Fruit fly (Drosophila melanogaster) whole organism, embryonic: ENCODE measurements around the gene lectin-37Db.

ENCODE experiments used
- B-H2 ChIP-seq: fragments of 200-800 bp; sonication (Bioruptor generic); optimal IDR thresholded peaks from 2 replicates; lab custom pipeline; 2018; ENCODE audit warnings: missing biosample characterization, mild to moderate bottlenecking, missing genetic modification characterization
- CG12744 ChIP-seq: fragments of 200-800 bp; sonication (Bioruptor generic); optimal IDR thresholded peaks from 2 replicates; lab custom pipeline; 2016; ENCODE audit warnings: missing biosample characterization, missing genetic modification characterization
- CG12769 ChIP-seq: fragments of 200-800 bp; sonication (Bioruptor generic); optimal IDR thresholded peaks from 2 replicates; lab custom pipeline; 2019; ENCODE audit warnings: missing biosample characterization, mild to moderate bottlenecking, missing genetic modification characterization, moderate library complexity
- CG13123 ChIP-seq: fragments of 200-800 bp; sonication (Bioruptor generic); optimal IDR thresholded peaks from 2 replicates; lab custom pipeline; 2016; ENCODE audit warnings: missing biosample characterization, missing genetic modification characterization
- CG13775 ChIP-seq: fragments of 200-800 bp; sonication (Bioruptor generic); optimal IDR thresholded peaks from 3 replicates; lab custom pipeline; 2017; ENCODE audit warnings: missing biosample characterization, mild to moderate bottlenecking, missing genetic modification characterization
- CG15601 ChIP-seq: fragments of 200-800 bp; sonication (Bioruptor generic); optimal IDR thresholded peaks from 3 replicates; lab custom pipeline; 2019; ENCODE audit warnings: missing biosample characterization, mild to moderate bottlenecking, missing genetic modification characterization, moderate library complexity
- CG1602 ChIP-seq: fragments of 200-800 bp; sonication (Bioruptor generic); optimal IDR thresholded peaks from 3 replicates; lab custom pipeline; 2016; ENCODE audit warnings: missing biosample characterization, missing genetic modification characterization
- CG17612 ChIP-seq: fragments of 200-800 bp; sonication (Bioruptor generic); IDR thresholded peaks from 2 replicates; pipeline ENCODE4 v1.3.6; 2022; ENCODE audit warnings: missing biosample characterization, missing genetic modification characterization
- CG2129 ChIP-seq: fragments of 200-800 bp; sonication (Bioruptor generic); IDR thresholded peaks from 2 replicates; pipeline ENCODE4 v1.3.6; 2022; ENCODE audit warnings: missing biosample characterization, missing genetic modification characterization; ENCODE audit not compliant: partially characterized antibody
- CG3065 ChIP-seq: fragments of 200-800 bp; sonication (Bioruptor generic); optimal IDR thresholded peaks from 2 replicates; lab custom pipeline; 2016; ENCODE audit warnings: missing biosample characterization, missing genetic modification characterization
- CG31441 ChIP-seq: fragments of 200-800 bp; sonication (Bioruptor generic); IDR thresholded peaks from 2 replicates; pipeline ENCODE4 v1.3.6; 2022; ENCODE audit warnings: missing biosample characterization, missing genetic modification characterization
- CG3281 ChIP-seq: fragments of 200-800 bp; sonication (Bioruptor generic); optimal IDR thresholded peaks from 3 replicates; lab custom pipeline; 2017; ENCODE audit warnings: missing biosample characterization, mild to moderate bottlenecking, missing genetic modification characterization
- CG34422 ChIP-seq: fragments of 200-800 bp; sonication (Bioruptor generic); IDR thresholded peaks from 3 replicates; pipeline ENCODE4 v1.3.6; 2022; ENCODE audit warnings: missing biosample characterization, missing genetic modification characterization
- CG3995 ChIP-seq: fragments of 200-800 bp; sonication (Bioruptor generic); optimal IDR thresholded peaks from 3 replicates; lab custom pipeline; 2016; ENCODE audit warnings: missing biosample characterization, missing genetic modification characterization
- CG4328 ChIP-seq: fragments of 200-800 bp; sonication (Bioruptor generic); optimal IDR thresholded peaks from 3 replicates; lab custom pipeline; 2017; ENCODE audit warnings: missing biosample characterization, missing genetic modification reagents, missing genetic modification characterization
- CG5245 ChIP-seq: fragments of 200-800 bp; sonication (Bioruptor generic); optimal IDR thresholded peaks from 3 replicates; lab custom pipeline; 2016; ENCODE audit warnings: missing biosample characterization, missing genetic modification characterization
- CG7745 ChIP-seq: fragments of 200-800 bp; sonication (Bioruptor generic); optimal IDR thresholded peaks from 2 replicates; lab custom pipeline; 2018; ENCODE audit warnings: missing biosample characterization, mild to moderate bottlenecking, missing genetic modification characterization, moderate library complexity
- CG7963 ChIP-seq: fragments of 200-800 bp; sonication (Bioruptor generic); IDR thresholded peaks from 3 replicates; pipeline ENCODE4 v1.3.6; 2022; ENCODE audit warnings: missing biosample characterization, missing genetic modification characterization; ENCODE audit not compliant: partially characterized antibody
- CG7987 ChIP-seq: fragments of 200-800 bp; sonication (Bioruptor generic); optimal IDR thresholded peaks from 2 replicates; lab custom pipeline; 2018; ENCODE audit warnings: missing biosample characterization, mild to moderate bottlenecking, missing genetic modification characterization, moderate library complexity
- Ets65A ChIP-seq: fragments of 200-800 bp; sonication (Bioruptor generic); peaks from one replicate; lab custom pipeline; 2016; ENCODE audit warnings: missing biosample characterization, missing genetic modification characterization
- HLH3B ChIP-seq: fragments of 200-800 bp; sonication (Bioruptor generic); IDR thresholded peaks from 2 replicates; pipeline ENCODE4 v1.3.6; 2022; ENCODE audit warnings: missing biosample characterization, missing genetic modification characterization
- HLH54F ChIP-seq: fragments of 200-800 bp; sonication (Bioruptor generic); optimal IDR thresholded peaks from 3 replicates; lab custom pipeline; 2016; ENCODE audit warnings: missing biosample characterization, missing genetic modification characterization
- Hand ChIP-seq: fragments of 200-800 bp; sonication (Bioruptor generic); optimal IDR thresholded peaks from 2 replicates; lab custom pipeline; 2017; ENCODE audit warnings: mild to moderate bottlenecking, missing biosample characterization, missing genetic modification reagents, missing genetic modification characterization
- HmgZ ChIP-seq: fragments of 200-800 bp; sonication (Bioruptor generic); optimal IDR thresholded peaks from 2 replicates; lab custom pipeline; 2018; ENCODE audit warnings: missing biosample characterization, mild to moderate bottlenecking, missing genetic modification characterization
- Lim3 ChIP-seq: fragments of 200-800 bp; sonication (Bioruptor generic); IDR thresholded peaks from 2 replicates; pipeline ENCODE4 v1.3.6; 2022; ENCODE audit warnings: missing biosample characterization, missing genetic modification characterization
- MESR4 ChIP-seq: fragments of 200-800 bp; sonication (Bioruptor generic); optimal IDR thresholded peaks from 2 replicates; lab custom pipeline; 2018; ENCODE audit warnings: missing biosample characterization, mild to moderate bottlenecking, missing genetic modification characterization, moderate library complexity
- NC2β ChIP-seq: fragments of 200-800 bp; sonication (Bioruptor generic); optimal IDR thresholded peaks from 2 replicates; lab custom pipeline; 2016; ENCODE audit warnings: missing biosample characterization, missing genetic modification characterization
- Usf ChIP-seq: fragments of 200-800 bp; sonication (Bioruptor generic); optimal IDR thresholded peaks from 2 replicates; lab custom pipeline; 2017; ENCODE audit warnings: missing genotype, missing biosample characterization, missing genetic modification characterization
- Xbp1 ChIP-seq: fragments of 200-800 bp; sonication (Bioruptor generic); optimal IDR thresholded peaks from 3 replicates; lab custom pipeline; 2016; ENCODE audit warnings: missing biosample characterization, mild to moderate bottlenecking, missing genetic modification characterization
- bbx ChIP-seq: fragments of 200-800 bp; sonication (Bioruptor generic); IDR thresholded peaks from 2 replicates; pipeline ENCODE4 v1.3.6; 2022; ENCODE audit warnings: missing biosample characterization, missing genetic modification characterization; ENCODE audit not compliant: partially characterized antibody
- br ChIP-seq: fragments of >200 bp; optimal IDR thresholded peaks from 2 replicates; lab custom pipeline; 2017
- disco-r ChIP-seq: fragments of 200-800 bp; sonication (Bioruptor generic); optimal IDR thresholded peaks from 2 replicates; lab custom pipeline; 2016; ENCODE audit warnings: missing biosample characterization, missing genetic modification characterization
- dm ChIP-seq: fragments of 200-800 bp; sonication (Bioruptor generic); optimal IDR thresholded peaks from 3 replicates; lab custom pipeline; 2016; ENCODE audit warnings: missing biosample characterization, missing genetic modification characterization
- dysf ChIP-seq: fragments of 200-800 bp; sonication (Bioruptor generic); IDR thresholded peaks from 3 replicates; pipeline ENCODE4 v1.3.6; 2022; ENCODE audit warnings: missing biosample characterization, missing genetic modification characterization
- ems ChIP-seq: fragments of 200-800 bp; sonication (Bioruptor generic); optimal IDR thresholded peaks from 3 replicates; lab custom pipeline; 2016; ENCODE audit warnings: missing biosample characterization, missing genetic modification characterization
- exex ChIP-seq: fragments of 200-800 bp; sonication (Bioruptor generic); optimal IDR thresholded peaks from 4 replicates; lab custom pipeline; 2018; ENCODE audit warnings: missing biosample characterization, mild to moderate bottlenecking, missing genetic modification characterization, moderate library complexity
- gro ChIP-seq: fragments of 200-800 bp; sonication (Bioruptor generic); optimal IDR thresholded peaks from 2 replicates; lab custom pipeline; 2016; ENCODE audit warnings: missing biosample characterization, missing genetic modification characterization
- ind ChIP-seq: fragments of 200-800 bp; sonication (Bioruptor generic); optimal IDR thresholded peaks from 3 replicates; lab custom pipeline; 2016; ENCODE audit warnings: missing biosample characterization, missing genetic modification characterization
- mld ChIP-seq: fragments of 200-800 bp; sonication (Bioruptor generic); IDR thresholded peaks from 3 replicates; pipeline ENCODE4 v1.3.6; 2022; ENCODE audit warnings: missing biosample characterization, missing genetic modification characterization; ENCODE audit not compliant: partially characterized antibody
- pan ChIP-seq, 4 experiments: fragments of >200 bp in 3 of 4; fragments of 200-800 bp in 1 of 4; sonication (Bioruptor generic) in 1 of 4; optimal IDR thresholded peaks in 3 of 4; IDR thresholded peaks in 1 of 4; 2 replicates each; pipeline versions ENCODE4 v1.3.6 to Lab custom; 2017 to 2022; ENCODE audit warnings: missing biosample characterization in 2 of 4, missing genetic modification characterization in 2 of 4, mixed read lengths in 1 of 4
- rib ChIP-seq: fragments of 200-800 bp; sonication (Bioruptor generic); IDR thresholded peaks from 2 replicates; pipeline ENCODE4 v1.3.6; 2022; ENCODE audit warnings: missing biosample characterization, missing genetic modification characterization
- slp2 ChIP-seq: fragments of 200-800 bp; sonication (Bioruptor generic); optimal IDR thresholded peaks from 2 replicates; lab custom pipeline; 2016; ENCODE audit warnings: missing biosample characterization, missing genetic modification characterization
- sna ChIP-seq: fragments of 200-800 bp; sonication (Bioruptor generic); IDR thresholded peaks from 2 replicates; pipeline ENCODE4 v1.3.6; 2022; ENCODE audit warnings: missing biosample characterization, missing genetic modification characterization; ENCODE audit not compliant: partially characterized antibody
- sqz ChIP-seq: fragments of 200-800 bp; sonication (Bioruptor generic); optimal IDR thresholded peaks from 3 replicates; lab custom pipeline; 2018; ENCODE audit warnings: missing biosample characterization, mild to moderate bottlenecking, missing genetic modification characterization
- stwl ChIP-seq: fragments of 200-800 bp; sonication (Bioruptor generic); optimal IDR thresholded peaks from 3 replicates; lab custom pipeline; 2018; ENCODE audit warnings: missing biosample characterization, mild to moderate bottlenecking, missing genetic modification characterization, moderate library complexity
- tna ChIP-seq: fragments of 200-800 bp; sonication (Bioruptor generic); IDR thresholded peaks from 2 replicates; pipeline ENCODE4 v1.3.6; 2022; ENCODE audit warnings: missing biosample characterization, missing genetic modification characterization; ENCODE audit not compliant: partially characterized antibody
- ttk ChIP-seq: fragments of 200-800 bp; sonication (Bioruptor generic); IDR thresholded peaks from 2 replicates; pipeline ENCODE4 v2.1.2; 2022; ENCODE audit warnings: missing biosample characterization, missing genetic modification characterization
- tup ChIP-seq: fragments of 200-800 bp; sonication (Bioruptor generic); optimal IDR thresholded peaks from 2 replicates; lab custom pipeline; 2016; ENCODE audit warnings: missing biosample characterization, mild to moderate bottlenecking, missing genetic modification characterization, moderate library complexity
- unpg ChIP-seq: fragments of 200-800 bp; sonication (Bioruptor generic); optimal IDR thresholded peaks from 3 replicates; lab custom pipeline; 2018; ENCODE audit warnings: missing biosample characterization, mild to moderate bottlenecking, missing genetic modification characterization, moderate library complexity

Gene lectin-37Db

DNA sequence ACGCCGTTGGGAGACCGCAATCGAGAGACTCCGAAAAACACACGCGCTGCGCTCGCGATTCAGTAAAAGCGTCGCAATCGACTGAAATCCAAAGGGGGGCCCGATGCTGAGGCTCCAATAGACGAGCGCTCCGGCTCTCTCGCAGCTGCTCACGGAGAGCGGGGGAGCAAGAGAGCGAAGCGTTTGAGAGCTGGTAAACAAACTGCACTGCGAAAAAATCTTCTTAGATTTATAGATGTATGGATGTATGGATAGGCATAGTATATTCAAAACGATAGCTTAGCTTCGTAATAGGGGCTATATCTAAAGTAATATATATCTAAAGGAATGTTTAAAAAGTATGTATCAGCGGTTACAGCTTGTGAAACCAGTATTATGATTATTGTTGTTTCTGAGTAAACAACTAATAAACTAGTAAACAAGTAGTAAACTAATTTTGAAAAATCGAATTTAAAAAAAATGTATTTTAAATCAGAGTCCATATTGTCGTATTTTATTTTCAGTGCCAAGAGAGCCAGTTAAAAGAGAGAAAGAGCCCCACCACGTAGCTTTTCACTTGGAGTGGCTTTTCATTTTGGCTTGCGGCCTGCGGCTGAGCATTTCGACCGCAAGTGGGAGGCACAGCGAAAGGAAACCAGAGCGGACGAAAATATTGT lies 4.7 kb downstream of the lectin-37Db start, which contains the start of the genes Alp12 and CG13085 (continued):
- TF ChIP-seq CG17612 (GFP tag; lab: Robert Waterston, UW), result peak; percentile 89
- peak; percentile 91 for TF ChIP-seq Lim3 (GFP tag; lab: Robert Waterston, UW)
- TF ChIP-seq sqz (GFP tag; lab: Kevin White, UChicago), result peak; percentile 98
- peak; percentile 98 for TF ChIP-seq CG15601
- TF ChIP-seq br (lab: Kevin White, UChicago), result no peak
- TF ChIP-seq CG12769 (tag; lab: Kevin White, UChicago), result peak; percentile 86
- peak; percentile 98 for TF ChIP-seq Xbp1
- TF ChIP-seq tup (GFP tag; lab: Kevin White, UChicago), result peak; percentile 83
- TF ChIP-seq unpg (GFP tag; lab: Kevin White, UChicago), result peak; percentile 97
- peak; percentile 59 for TF ChIP-seq CG7745 (tag; lab: Kevin White, UChicago)
- peak; percentile 98 for TF ChIP-seq HmgZ (tag; lab: Kevin White, UChicago)
- TF ChIP-seq rib (GFP tag; lab: Robert Waterston, UW), result peak; percentile 94
- no peak for TF ChIP-seq pan (optimal IDR thresholded peaks at IDR 0.05; lab: Kevin White, UChicago)
- TF ChIP-seq pan (GFP tag; optimal IDR thresholded peaks at IDR 0.05 in 1 of 2, IDR thresholded peaks at IDR 0.05 in 1 of 2), result peak in 1 of 2 experiments; percentile 95
- TF ChIP-seq mld (GFP tag; lab: Robert Waterston, UW), result 0 out of 3 replicates have a peak, but pooled peaks have one; percentile 53
- TF ChIP-seq CG3281 (GFP tag; lab: Kevin White, UChicago), result peak; percentile 99
- peak; percentile 91 for TF ChIP-seq CG3065 (GFP tag; lab: Kevin White, UChicago)
- TF ChIP-seq slp2 (GFP tag; lab: Kevin White, UChicago), result peak; percentile 92
- peak; percentile 94 for TF ChIP-seq ttk (GFP tag; lab: Robert Waterston, UW)
- peak; percentile 92 for TF ChIP-seq gro (GFP tag; lab: Kevin White, UChicago)
- peak; percentile 92 for TF ChIP-seq exex (tag; lab: Kevin White, UChicago)
- peak; percentile 95 for TF ChIP-seq Usf (GFP tag; lab: Kevin White, UChicago)
- TF ChIP-seq CG4328 (GFP tag; lab: Kevin White, UChicago), result peak; percentile 99
- peak; percentile 98 for TF ChIP-seq dysf (GFP tag; lab: Robert Waterston, UW)
- no peak for TF ChIP-seq CG7963
- TF ChIP-seq dm (GFP tag; lab: Kevin White, UChicago), result peak; percentile 85
- peak; percentile 92 for TF ChIP-seq disco-r (GFP tag; lab: Kevin White, UChicago)
- TF ChIP-seq Ets65A (GFP tag; lab: Kevin White, UChicago), result peak; percentile 98
- peak; percentile 39 for TF ChIP-seq MESR4
- peak; percentile 93 for TF ChIP-seq CG5245 (GFP tag; lab: Kevin White, UChicago)
- peak; percentile 31 for TF ChIP-seq stwl (tag; lab: Kevin White, UChicago)
- peak; percentile 94 for TF ChIP-seq ems (GFP tag; lab: Kevin White, UChicago)
- peak; percentile 98 for TF ChIP-seq CG13775 (GFP tag; lab: Kevin White, UChicago)
- peak; percentile 91 for TF ChIP-seq NC2β
- peak; percentile 96 for TF ChIP-seq CG31441 (GFP tag; lab: Robert Waterston, UW)
- peak; percentile 75 for TF ChIP-seq CG3995
- peak; percentile 96 for TF ChIP-seq ind (GFP tag; lab: Kevin White, UChicago)
- peak; percentile 84 for TF ChIP-seq CG7987 (GFP tag; lab: Kevin White, UChicago)
- TF ChIP-seq CG12744 (GFP tag; lab: Kevin White, UChicago), result peak; percentile 95
- TF ChIP-seq sna (GFP tag; lab: Robert Waterston, UW), result no peak
- peak; percentile 99 for TF ChIP-seq Hand
- peak; percentile 97 for TF ChIP-seq B-H2 (GFP tag; lab: Kevin White, UChicago)
- TF ChIP-seq CG2129 (GFP tag; lab: Robert Waterston, UW), result no peak
- TF ChIP-seq CG1602, result peak; percentile 97
- TF ChIP-seq CG34422 (GFP tag; lab: Robert Waterston, UW), result peak; percentile 95
- TF ChIP-seq bbx (GFP tag; lab: Robert Waterston, UW), result no peak
- peak; percentile 90 for TF ChIP-seq CG13123 (GFP tag; lab: Kevin White, UChicago)
- TF ChIP-seq tna (GFP tag; lab: Robert Waterston, UW), result peak; percentile 15; the same call in 1 of the 2 replicates
- TF ChIP-seq HLH3B (GFP tag; lab: Robert Waterston, UW), result peak; percentile 93
- peak; percentile 91 for TF ChIP-seq HLH54F
